Worm (Caenorhabditis elegans) whole organism, midembryonic: ENCODE measurements around the gene srg-30.

ENCODE experiments used
- T22C8.4 ChIP-seq: fragments of 200-800 bp; sonication (Bioruptor generic); IDR thresholded peaks from 2 replicates; pipeline ENCODE4 v1.3.6; 2022; ENCODE audit warnings: missing genetic modification characterization, missing compliant biosample characterization
- cog-1 ChIP-seq: sonication (generic microtip); optimal IDR thresholded peaks from 2 replicates; lab custom pipeline; 2016; ENCODE audit warnings: missing genetic modification characterization, missing compliant biosample characterization
- flt-1 ChIP-seq: fragments of 200-800 bp; sonication (Bioruptor generic); IDR thresholded peaks from 2 replicates; pipeline ENCODE4 v1.3.6; 2022; ENCODE audit warnings: missing genetic modification characterization, missing compliant biosample characterization
- klf-2 ChIP-seq: fragments of 200-800 bp; sonication (Bioruptor generic); conservative IDR thresholded peaks from 2 replicates; pipeline ENCODE4 v1.3.6; 2022; ENCODE audit warnings: missing genetic modification reagents, missing genetic modification characterization, missing compliant biosample characterization
- med-1 ChIP-seq: sonication (generic microtip); optimal IDR thresholded peaks from 2 replicates; lab custom pipeline; 2017; ENCODE audit warnings: missing genetic modification characterization, mild to moderate bottlenecking, missing compliant biosample characterization, antibody characterized with exemption, missing genetic modification reagents; ENCODE audit not compliant: insufficient read depth
- ref-1 ChIP-seq: fragments of 200-800 bp; sonication (Bioruptor generic); conservative IDR thresholded peaks from 2 replicates; pipeline ENCODE4 v1.3.6; 2022; ENCODE audit warnings: missing genetic modification reagents, missing genetic modification characterization, missing compliant biosample characterization
- tab-1 ChIP-seq: fragments of 200-800 bp; sonication (Bioruptor generic); IDR thresholded peaks from 2 replicates; pipeline ENCODE4 v1.3.6; 2022; ENCODE audit warnings: missing genetic modification characterization, missing compliant biosample characterization
- ztf-23 ChIP-seq: fragments of 200-800 bp; sonication (Bioruptor generic); IDR thresholded peaks from 2 replicates; pipeline ENCODE4 v1.3.6; 2022; ENCODE audit warnings: missing genetic modification reagents, missing genetic modification characterization, missing compliant biosample characterization
- ztf-29 ChIP-seq: fragments of 200-800 bp; sonication (Bioruptor generic); IDR thresholded peaks from 2 replicates; pipeline ENCODE4 v1.3.6; 2022; ENCODE audit warnings: missing genetic modification reagents, missing genetic modification characterization, missing compliant biosample characterization

srg-30 gene

DNA sequence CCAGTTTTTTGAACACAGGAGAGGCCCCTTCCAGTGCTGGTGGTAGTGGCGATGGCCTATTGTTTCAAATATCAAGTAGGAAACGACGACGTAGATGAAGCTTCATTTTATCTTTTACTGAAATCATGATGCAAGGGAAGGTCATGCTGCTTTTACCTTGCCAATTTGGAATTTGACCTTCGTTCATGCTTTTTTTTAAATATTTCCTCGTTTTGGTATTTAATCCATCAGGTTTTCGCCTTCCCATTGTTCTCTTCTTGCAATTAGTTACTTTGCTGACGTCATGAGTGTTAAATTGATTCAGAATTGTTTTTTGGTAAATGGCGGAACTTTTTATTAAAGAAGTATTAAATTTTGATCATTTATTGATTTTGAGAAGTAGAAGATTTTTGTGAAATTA lies 18.0 kb upstream of the srg-30 start:
- TF ChIP-seq ztf-23 (GFP tag; lab: Robert Waterston, UW) (no peak), tab-1 (GFP tag; lab: Robert Waterston, UW) (no peak), flt-1 (no peak)

DNA sequence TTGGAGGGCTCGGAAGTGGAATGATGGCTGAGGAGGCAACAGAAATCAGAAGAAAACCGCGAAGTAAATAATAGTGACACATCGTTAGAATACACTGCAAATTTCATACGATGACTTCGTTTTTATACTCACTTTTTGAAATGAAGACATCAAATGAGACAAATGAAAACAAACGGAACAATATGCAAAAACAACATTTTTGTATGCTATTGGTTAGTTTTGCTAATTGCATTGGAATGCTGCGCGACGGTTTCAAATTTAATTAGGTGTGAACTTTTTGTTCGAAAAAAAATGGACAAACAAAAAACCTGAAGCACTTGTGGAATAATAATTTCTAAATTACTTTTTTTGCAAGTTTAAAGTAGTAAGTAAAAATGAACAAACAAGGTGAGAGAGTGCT lies 14.9 kb upstream of the srg-30 start, which contains the start of gene grl-8:
Gene grl-8, minus strand, starts transcription at position 101 of the 400 bp plus-strand sequence.
- TF ChIP-seq T22C8.4 (GFP tag; lab: Robert Waterston, UW): no peak
- no peak for TF ChIP-seq klf-2 (GFP tag; lab: Robert Waterston, UW)
- TF ChIP-seq ztf-29 (GFP tag; lab: Robert Waterston, UW): no peak
- TF ChIP-seq tab-1 (GFP tag; lab: Robert Waterston, UW): no peak
- no peak for TF ChIP-seq cog-1 (tag; lab: Kevin White, UChicago)
- TF ChIP-seq flt-1: no peak
- TF ChIP-seq med-1 (GFP tag; lab: Kevin White, UChicago): no peak
- no peak for TF ChIP-seq ztf-23 (GFP tag; lab: Robert Waterston, UW)
- TF ChIP-seq ref-1: no peak

DNA sequence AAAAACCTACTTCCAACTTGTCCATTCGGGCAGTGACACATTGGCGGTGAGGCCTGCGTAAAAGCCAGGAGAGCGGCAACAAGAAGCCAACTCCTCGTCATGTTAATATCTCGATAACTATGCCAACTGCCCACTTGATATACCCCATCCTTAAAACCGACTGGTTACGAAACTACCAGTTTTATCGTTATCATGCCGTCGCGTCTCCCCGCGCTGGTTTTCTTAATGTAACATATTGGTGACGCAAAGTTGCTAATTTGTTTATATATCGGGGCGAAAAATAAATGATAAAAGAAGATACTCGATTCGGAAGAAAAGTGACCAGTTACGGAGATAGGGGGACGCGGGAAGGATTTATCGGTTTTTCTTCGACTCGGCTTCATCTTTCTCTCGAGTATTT lies 13.5 kb upstream of the srg-30 start, which contains the start of gene grl-9:
Gene grl-9, minus strand, starts transcription at position 101 of the 400 bp plus-strand sequence.
- TF ChIP-seq cog-1 (tag; lab: Kevin White, UChicago): no peak
- TF ChIP-seq tab-1 (GFP tag; lab: Robert Waterston, UW): no peak
- TF ChIP-seq ztf-29 (GFP tag; lab: Robert Waterston, UW): no peak
- TF ChIP-seq klf-2 (GFP tag; lab: Robert Waterston, UW): no peak

DNA sequence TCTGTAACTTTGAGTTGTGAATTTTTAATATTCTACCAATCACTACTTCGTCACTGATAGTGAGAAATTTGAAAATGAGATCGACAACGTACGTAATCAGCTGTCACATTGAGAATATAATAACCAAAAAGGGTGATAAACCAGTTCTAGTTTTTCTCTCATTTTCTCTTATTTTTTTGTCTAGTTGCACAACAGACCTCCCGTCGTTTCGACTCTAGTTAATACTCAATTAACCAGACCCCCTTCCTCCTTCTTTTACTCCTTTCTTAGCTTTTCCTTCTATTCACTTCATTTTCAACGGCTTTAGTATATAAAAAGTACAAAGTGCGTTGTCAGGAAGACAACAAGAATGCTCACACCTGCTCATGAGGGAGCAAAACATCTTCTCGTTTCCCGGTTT lies 9.1 kb upstream of the srg-30 start, which contains the start of gene ZC487.1:
Gene ZC487.1, plus strand, starts transcription at position 301 of the 400 bp plus-strand sequence.
- TF ChIP-seq ztf-23 (GFP tag; lab: Robert Waterston, UW): no peak
- no peak for TF ChIP-seq T22C8.4 (GFP tag; lab: Robert Waterston, UW)
- no peak for TF ChIP-seq cog-1 (tag; lab: Kevin White, UChicago)
- no peak for TF ChIP-seq tab-1 (GFP tag; lab: Robert Waterston, UW)
- TF ChIP-seq ztf-29 (GFP tag; lab: Robert Waterston, UW): no peak
- no peak for TF ChIP-seq med-1 (GFP tag; lab: Kevin White, UChicago)
- TF ChIP-seq klf-2 (GFP tag; lab: Robert Waterston, UW): no peak
- TF ChIP-seq flt-1: no peak
- TF ChIP-seq ref-1: no peak

DNA sequence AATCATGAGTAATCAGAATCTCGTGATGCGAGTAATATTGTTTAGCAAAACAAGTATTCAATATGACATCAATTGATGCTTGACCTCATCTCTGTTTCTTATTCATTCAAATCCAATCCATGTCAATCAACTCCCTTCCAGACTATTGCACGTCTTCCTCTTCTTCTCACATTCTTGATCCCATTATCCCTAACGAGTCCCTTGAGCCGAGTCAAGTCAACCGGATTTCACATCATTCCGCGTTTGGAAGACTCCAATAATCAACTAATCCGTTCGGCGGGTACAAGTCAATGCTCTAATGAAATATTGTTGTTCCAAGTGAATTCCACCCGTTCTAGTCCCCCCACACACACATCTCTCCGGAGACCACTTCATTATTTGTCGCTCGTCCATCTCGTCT lies 8.1 kb upstream of the srg-30 start:
- no peak for TF ChIP-seq tab-1 (GFP tag; lab: Robert Waterston, UW)
- no peak for TF ChIP-seq ztf-29 (GFP tag; lab: Robert Waterston, UW)
- no peak for TF ChIP-seq med-1 (GFP tag; lab: Kevin White, UChicago)
- no peak for TF ChIP-seq klf-2 (GFP tag; lab: Robert Waterston, UW)
- TF ChIP-seq cog-1 (tag; lab: Kevin White, UChicago): no peak
- no peak for TF ChIP-seq ztf-23 (GFP tag; lab: Robert Waterston, UW)
- no peak for TF ChIP-seq T22C8.4 (GFP tag; lab: Robert Waterston, UW)

DNA sequence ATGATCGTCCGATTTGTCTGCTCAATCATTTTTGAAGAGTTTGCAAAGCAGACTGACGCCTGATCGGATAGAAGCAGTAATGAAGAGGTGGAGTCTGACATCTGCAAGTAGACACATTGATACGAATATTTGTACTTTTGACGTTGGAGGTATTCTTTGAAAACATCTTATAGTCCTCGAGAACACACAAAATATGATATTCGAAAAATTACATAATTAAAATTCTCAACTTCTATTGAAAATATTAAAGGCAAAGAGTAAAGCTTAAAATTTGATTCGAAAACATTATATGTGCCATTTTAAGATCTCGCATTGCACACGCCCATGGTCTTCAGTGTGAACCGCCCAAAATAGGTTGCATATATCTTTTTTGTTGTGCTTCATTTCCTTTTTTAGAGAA lies 4.2 kb upstream of the srg-30 start, which contains the start of gene ZC487.2:
Gene ZC487.2, minus strand, starts transcription at position 101 of the 400 bp plus-strand sequence.
- TF ChIP-seq cog-1 (tag; lab: Kevin White, UChicago) (no peak), T22C8.4 (GFP tag; lab: Robert Waterston, UW) (no peak), ztf-23 (GFP tag; lab: Robert Waterston, UW) (no peak), klf-2 (GFP tag; lab: Robert Waterston, UW) (no peak), med-1 (GFP tag; lab: Kevin White, UChicago) (no peak), ref-1 (no peak), ztf-29 (GFP tag; lab: Robert Waterston, UW) (no peak), tab-1 (GFP tag; lab: Robert Waterston, UW) (no peak), flt-1 (no peak)

DNA sequence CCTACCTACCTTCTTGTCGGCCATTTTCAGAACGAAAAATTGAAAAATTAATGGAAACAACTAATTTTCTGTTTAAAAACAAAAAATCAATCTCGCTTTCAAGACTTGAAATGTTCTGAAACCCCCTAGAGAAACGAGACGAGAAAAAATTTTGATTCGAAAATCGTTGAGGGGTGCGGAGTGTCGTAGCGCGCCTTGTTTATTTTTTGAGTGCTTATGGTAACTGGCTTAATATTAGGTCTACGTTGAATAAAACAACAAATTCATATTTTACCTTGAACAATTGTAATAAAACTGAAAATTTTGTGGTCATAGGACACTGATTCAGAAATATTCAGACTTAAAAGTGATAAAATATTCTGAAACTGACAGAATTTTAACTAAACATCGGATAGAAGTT lies 7.7 kb downstream of the srg-30 start, which contains the start of gene sna-1:
Gene sna-1, minus strand, starts transcription at position 218 of the 400 bp plus-strand sequence.
- TF ChIP-seq ztf-29 (GFP tag; lab: Robert Waterston, UW): no peak
- TF ChIP-seq klf-2 (GFP tag; lab: Robert Waterston, UW): no peak
- TF ChIP-seq cog-1 (tag; lab: Kevin White, UChicago): no peak
- TF ChIP-seq ref-1: no peak
- TF ChIP-seq ztf-23 (GFP tag; lab: Robert Waterston, UW): no peak
- no peak for TF ChIP-seq tab-1 (GFP tag; lab: Robert Waterston, UW)
- TF ChIP-seq flt-1: no peak
- TF ChIP-seq med-1 (GFP tag; lab: Kevin White, UChicago): no peak
- TF ChIP-seq T22C8.4 (GFP tag; lab: Robert Waterston, UW): no peak

DNA sequence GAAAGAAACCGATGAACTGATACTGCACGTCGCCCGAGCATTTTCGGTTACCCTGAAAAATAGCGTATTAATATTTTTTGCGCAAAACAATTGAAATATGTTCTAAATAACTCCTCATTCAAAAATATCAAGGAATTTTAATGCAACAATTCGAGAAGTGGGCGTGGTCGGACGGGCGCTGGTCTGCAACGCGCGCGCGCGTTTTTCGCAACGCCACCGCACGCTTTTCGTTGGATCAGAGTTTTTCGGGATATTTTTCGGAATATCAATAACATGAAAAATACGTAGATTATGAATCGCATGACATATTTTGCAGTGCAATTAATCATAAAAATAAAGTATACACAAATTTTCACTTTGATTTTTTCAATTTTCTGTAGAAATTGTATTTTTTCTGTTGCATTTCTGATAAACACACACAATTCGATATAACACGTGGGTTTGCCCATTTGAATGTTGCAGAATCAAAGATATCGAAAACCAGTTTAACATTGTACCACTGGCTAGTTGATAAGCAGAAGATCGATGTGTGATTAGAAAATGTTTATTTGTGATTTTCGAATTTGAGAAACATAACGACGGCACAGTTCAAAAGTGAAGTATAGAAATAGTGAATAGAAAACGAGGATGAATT lies 9.0 kb downstream of the srg-30 start, which contains the start of gene dlst-1:
Gene dlst-1, minus strand, starts transcription at position 52 of the 634 bp plus-strand sequence.
- TF ChIP-seq klf-2 (GFP tag; lab: Robert Waterston, UW) (0 out of 2 replicates have a peak, but pooled peaks have one; percentile 28), ztf-23 (GFP tag; lab: Robert Waterston, UW) (peak; percentile 82), ztf-29 (GFP tag; lab: Robert Waterston, UW) (no peak), cog-1 (tag; lab: Kevin White, UChicago) (no peak), med-1 (GFP tag; lab: Kevin White, UChicago) (peak; percentile 77), T22C8.4 (GFP tag; lab: Robert Waterston, UW) (no peak), tab-1 (GFP tag; lab: Robert Waterston, UW) (peak; percentile 80), flt-1 (peak; percentile 73), ref-1 (0 out of 2 replicates have a peak, but pooled peaks have one; percentile 23)

DNA sequence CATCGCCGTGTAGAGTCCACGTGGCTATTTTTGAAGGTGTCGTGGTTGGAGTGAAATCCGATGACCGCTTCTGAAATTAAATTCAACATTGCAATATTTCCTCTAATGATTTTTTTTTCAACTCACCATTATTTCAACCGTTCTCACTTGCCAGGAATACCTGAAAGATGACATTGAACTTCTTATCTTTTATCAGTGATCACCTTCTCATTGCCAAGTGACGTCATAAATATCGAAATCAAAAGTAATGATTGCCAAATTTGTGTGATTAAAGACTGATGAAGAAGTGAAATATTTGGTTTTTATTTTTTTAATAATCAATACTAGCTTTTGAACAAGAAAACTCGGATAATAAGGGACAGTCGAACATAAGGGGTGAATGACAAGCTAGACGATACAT lies 11.4 kb downstream of the srg-30 start, which contains the start of gene W02F12.4:
Gene W02F12.4, minus strand, starts transcription at position 164 of the 400 bp plus-strand sequence.
- no peak for TF ChIP-seq klf-2 (GFP tag; lab: Robert Waterston, UW)
- TF ChIP-seq med-1 (GFP tag; lab: Kevin White, UChicago): no peak
- no peak for TF ChIP-seq T22C8.4 (GFP tag; lab: Robert Waterston, UW)
- TF ChIP-seq ref-1: no peak
- no peak for TF ChIP-seq flt-1
- no peak for TF ChIP-seq ztf-23 (GFP tag; lab: Robert Waterston, UW)
- no peak for TF ChIP-seq ztf-29 (GFP tag; lab: Robert Waterston, UW)
- TF ChIP-seq tab-1 (GFP tag; lab: Robert Waterston, UW): no peak
- no peak for TF ChIP-seq cog-1 (tag; lab: Kevin White, UChicago)
